Worm (Caenorhabditis elegans) whole organism, mixed stage, embryonic: ENCODE results near the gene F42E11.3.

Source experiments
- M03D4.4 ChIP-seq: sonication (generic microtip); optimal IDR thresholded peaks from 2 replicates; lab custom pipeline; 2017; ENCODE audit warnings: mild to moderate bottlenecking, missing genetic modification characterization, missing compliant biosample characterization
- blmp-1 ChIP-seq: fragments of 150-350 bp; optimal IDR thresholded peaks from 2 replicates; lab custom pipeline; 2014; ENCODE audit warnings: missing biosample characterization, missing genetic modification characterization
- ceh-39 ChIP-seq: fragments of 150-350 bp; optimal IDR thresholded peaks from 2 replicates; lab custom pipeline; 2014; ENCODE audit warnings: missing biosample characterization, missing genetic modification characterization
- ceh-83 ChIP-seq: fragments of 200-800 bp; sonication (Bioruptor generic); optimal IDR thresholded peaks from 2 replicates; lab custom pipeline; 2018; ENCODE audit warnings: mild to moderate bottlenecking, missing genetic modification characterization, missing compliant biosample characterization
- ces-1 ChIP-seq: fragments of 150-350 bp; optimal IDR thresholded peaks from 2 replicates; lab custom pipeline; 2014; ENCODE audit warnings: missing biosample characterization, missing genetic modification reagents, missing genetic modification characterization
- cnd-1 ChIP-seq: fragments of 200-800 bp; sonication (Bioruptor generic); optimal IDR thresholded peaks from 2 replicates; lab custom pipeline; 2018; ENCODE audit warnings: mild to moderate bottlenecking, missing genetic modification characterization, missing compliant biosample characterization
- drap-1 ChIP-seq: fragments of 200-800 bp; sonication (Bioruptor generic); optimal IDR thresholded peaks from 3 replicates; lab custom pipeline; 2018; ENCODE audit warnings: mild to moderate bottlenecking, missing genetic modification characterization, missing compliant biosample characterization
- elt-1 ChIP-seq: sonication (generic microtip); optimal IDR thresholded peaks from 2 replicates; lab custom pipeline; 2017; ENCODE audit warnings: missing genetic modification characterization, mild to moderate bottlenecking, missing compliant biosample characterization, antibody characterized with exemption, moderate library complexity, borderline replicate concordance; ENCODE audit not compliant: insufficient read depth
- elt-3 ChIP-seq: fragments of 150-350 bp; optimal IDR thresholded peaks from 2 replicates; lab custom pipeline; 2014; ENCODE audit warnings: missing biosample characterization, missing genetic modification characterization
- flh-1 ChIP-seq: fragments of 200-800 bp; sonication (Bioruptor generic); optimal IDR thresholded peaks from 2 replicates; lab custom pipeline; 2018; ENCODE audit warnings: mild to moderate bottlenecking, missing genetic modification characterization, moderate library complexity, missing compliant biosample characterization
- ham-2 ChIP-seq: fragments of 200-800 bp; sonication (Bioruptor generic); optimal IDR thresholded peaks from 2 replicates; lab custom pipeline; 2018; ENCODE audit warnings: mild to moderate bottlenecking, missing genetic modification characterization, missing compliant biosample characterization
- hlh-1 ChIP-seq: fragments of 150-350 bp; optimal IDR thresholded peaks from 2 replicates; lab custom pipeline; 2014; ENCODE audit warnings: missing biosample characterization, missing genetic modification reagents, missing genetic modification characterization
- lin-13 ChIP-seq: fragments of 150-350 bp; optimal IDR thresholded peaks from 2 replicates; lab custom pipeline; 2014; ENCODE audit warnings: missing biosample characterization, missing genetic modification characterization
- lin-32 ChIP-seq: fragments of 200-800 bp; sonication (Bioruptor generic); optimal IDR thresholded peaks from 2 replicates; lab custom pipeline; 2018; ENCODE audit warnings: mild to moderate bottlenecking, missing genetic modification characterization, missing compliant biosample characterization
- lsy-2 ChIP-seq: fragments of 150-350 bp; optimal IDR thresholded peaks from 2 replicates; lab custom pipeline; 2014; ENCODE audit warnings: missing biosample characterization, missing genetic modification characterization
- mep-1 ChIP-seq: fragments of 150-350 bp; optimal IDR thresholded peaks from 2 replicates; lab custom pipeline; 2017; ENCODE audit warnings: missing biosample characterization, missing genetic modification reagents, missing genetic modification characterization, inconsistent platforms
- mls-2 ChIP-seq: sonication (generic microtip); optimal IDR thresholded peaks from 2 replicates; lab custom pipeline; 2016; ENCODE audit warnings: mild to moderate bottlenecking, missing genetic modification characterization, moderate library complexity, missing compliant biosample characterization
- nhr-12 ChIP-seq: fragments of 150-350 bp; optimal IDR thresholded peaks from 2 replicates; lab custom pipeline; 2014; ENCODE audit warnings: missing biosample characterization, missing genetic modification characterization
- nhr-2 ChIP-seq: fragments of 150-350 bp; optimal IDR thresholded peaks from 2 replicates; lab custom pipeline; 2014; ENCODE audit warnings: missing biosample characterization, missing genetic modification characterization
- nhr-237 ChIP-seq: fragments of 150-350 bp; optimal IDR thresholded peaks from 2 replicates; lab custom pipeline; 2014; ENCODE audit warnings: missing biosample characterization, missing genetic modification characterization
- nhr-28 ChIP-seq: fragments of 150-350 bp; optimal IDR thresholded peaks from 2 replicates; lab custom pipeline; 2014; ENCODE audit warnings: missing biosample characterization, missing genetic modification characterization
- nhr-76 ChIP-seq: sonication (generic microtip); optimal IDR thresholded peaks from 2 replicates; lab custom pipeline; 2017; ENCODE audit warnings: missing biosample characterization, missing genetic modification characterization
- pha-4 ChIP-seq: fragments of 150-350 bp; optimal IDR thresholded peaks from 2 replicates; lab custom pipeline; 2018; ENCODE audit warnings: missing biosample characterization, missing genetic modification reagents, missing genetic modification characterization
- sem-2 ChIP-seq: fragments of 200-800 bp; sonication (Bioruptor generic); optimal IDR thresholded peaks from 2 replicates; lab custom pipeline; 2018; ENCODE audit warnings: mild to moderate bottlenecking, missing genetic modification characterization, missing compliant biosample characterization
- snpc-4 ChIP-seq: fragments of 150-350 bp; optimal IDR thresholded peaks from 2 replicates; lab custom pipeline; 2014; ENCODE audit warnings: missing biosample characterization, missing genetic modification characterization
- sptf-1 ChIP-seq: sonication (generic microtip); optimal IDR thresholded peaks from 2 replicates; lab custom pipeline; 2017; ENCODE audit warnings: mild to moderate bottlenecking, missing genetic modification characterization, moderate library complexity, missing compliant biosample characterization
- tbx-8 ChIP-seq: fragments of 200-800 bp; sonication (Bioruptor generic); optimal IDR thresholded peaks from 2 replicates; lab custom pipeline; 2018; ENCODE audit warnings: mild to moderate bottlenecking, missing genetic modification characterization, moderate library complexity, missing compliant biosample characterization
- unc-120 ChIP-seq: sonication (generic microtip); optimal IDR thresholded peaks from 2 replicates; lab custom pipeline; 2017; ENCODE audit warnings: missing genetic modification characterization, missing compliant biosample characterization; ENCODE audit not compliant: poor library complexity, severe bottlenecking
- unc-39 ChIP-seq: fragments of 150-350 bp; optimal IDR thresholded peaks from 2 replicates; lab custom pipeline; 2014; ENCODE audit warnings: missing biosample characterization, missing genetic modification characterization
- unc-62 ChIP-seq: fragments of 150-350 bp; optimal IDR thresholded peaks from 2 replicates; lab custom pipeline; 2014; ENCODE audit warnings: missing biosample characterization, missing genetic modification reagents, missing genetic modification characterization
- zip-8 ChIP-seq: fragments of 150-350 bp; optimal IDR thresholded peaks from 2 replicates; lab custom pipeline; 2014; ENCODE audit warnings: missing biosample characterization, missing genetic modification characterization
- ztf-11 ChIP-seq: fragments of 150-350 bp; optimal IDR thresholded peaks from 2 replicates; lab custom pipeline; 2014; ENCODE audit warnings: missing biosample characterization, missing genetic modification characterization

The F42E11.3 gene

ce11 chrX:11375509-11375908 lies at the start of gene F42E11.3:
TSS of gene F42E11.3 (minus strand) at chrX:11375609.
- no peak for TF ChIP-seq nhr-28 (tag; lab: Kevin White, UChicago)
- TF ChIP-seq nhr-76 (tag; lab: Kevin White, UChicago): no peak
- peak; percentile 2 for TF ChIP-seq sptf-1

- TF ChIP-seq ceh-83: no peak
These were observed 44.6 kb upstream of the F42E11.3 start, which contains the start of gene F46C3.6 for ce11 chrX:11419988-11420387. TSS of gene F46C3.6 (minus strand) at chrX:11420074.

- TF ChIP-seq lin-13 (tag; lab: Kevin White, UChicago): no peak
- TF ChIP-seq zip-8 (tag; lab: Kevin White, UChicago): no peak
- no peak for TF ChIP-seq sem-2 (GFP tag; lab: Kevin White, UChicago)
- no peak for TF ChIP-seq unc-39 (tag; lab: Kevin White, UChicago)
- TF ChIP-seq mls-2 (tag; lab: Kevin White, UChicago): no peak
- TF ChIP-seq sptf-1: no peak
- TF ChIP-seq ham-2 (GFP tag; lab: Kevin White, UChicago): no peak
- no peak for TF ChIP-seq nhr-28 (tag; lab: Kevin White, UChicago)
- TF ChIP-seq, all 35 proteins: peak for 0
These were observed 43.3 kb upstream of the F42E11.3 start, which contains the start of gene F46C3.2 for ce11 chrX:11418667-11419066. TSS of gene F46C3.2 (minus strand) at chrX:11418767.

DNA sequence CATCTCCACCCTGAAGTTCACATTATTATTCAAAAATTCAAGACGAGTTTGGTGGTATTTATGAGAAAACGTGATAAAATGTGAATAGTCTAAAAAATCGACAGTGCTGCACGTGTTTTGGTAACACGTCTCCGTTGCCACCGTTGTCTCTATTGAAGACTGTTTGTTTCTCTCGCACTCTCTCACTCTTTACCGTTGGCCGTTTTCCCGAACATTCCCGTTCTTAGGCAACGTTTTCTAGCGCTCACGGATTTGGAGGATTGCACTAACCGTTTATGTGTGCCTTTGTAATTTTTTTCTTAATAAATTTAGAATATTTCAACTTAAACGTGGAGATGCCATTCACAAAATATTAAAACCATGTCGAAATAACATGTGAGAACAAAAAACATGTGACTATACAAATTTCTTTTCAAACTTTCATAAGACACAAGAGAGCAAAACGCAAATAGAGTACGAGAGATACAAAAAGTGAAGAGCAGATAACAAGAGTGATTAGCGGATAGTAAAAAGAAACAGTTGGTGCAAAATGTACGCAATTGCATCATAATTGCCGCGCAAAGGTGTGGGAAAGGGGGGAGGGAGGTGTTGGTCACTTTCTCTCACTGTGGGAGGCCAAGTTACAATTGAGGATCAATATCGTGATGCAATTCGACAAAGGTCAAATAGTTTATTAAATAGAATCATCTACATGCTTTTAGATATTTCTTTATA lies 39.6 kb upstream of the F42E11.3 start, which contains the start of gene pek-1:
Gene pek-1, minus strand, starts transcription at position 51 of the 714 bp plus-strand sequence.
- no peak for TF ChIP-seq ceh-83
- TF ChIP-seq unc-120 (tag; lab: Kevin White, UChicago): peak; percentile 0
- peak; percentile 14 for TF ChIP-seq nhr-12
- peak; percentile 20 for TF ChIP-seq lsy-2 (tag; lab: Kevin White, UChicago)
- no peak for TF ChIP-seq drap-1 (GFP tag; lab: Kevin White, UChicago)
- TF ChIP-seq nhr-2 (tag; lab: Kevin White, UChicago): no peak
- peak; percentile 33 for TF ChIP-seq elt-3
- TF ChIP-seq ceh-39 (tag; lab: Kevin White, UChicago): peak; percentile 55
- TF ChIP-seq tbx-8: no peak
- peak; percentile 1 for TF ChIP-seq blmp-1 (tag; lab: Kevin White, UChicago)
- peak; percentile 20 for TF ChIP-seq pha-4 (tag; lab: Kevin White, UChicago)
- TF ChIP-seq ztf-11 (tag; lab: Kevin White, UChicago): no peak
- TF ChIP-seq mep-1 (tag; lab: Kevin White, UChicago): peak; percentile 34
- no peak for TF ChIP-seq sptf-1
- peak; percentile 76 for TF ChIP-seq hlh-1 (tag; lab: Kevin White, UChicago)
- peak; percentile 50 for TF ChIP-seq zip-8 (tag; lab: Kevin White, UChicago)
- peak; percentile 28 for TF ChIP-seq nhr-237
- TF ChIP-seq, all 35 proteins: peak for 11

ce11 chrX:11411675-11412074 lies 36.3 kb upstream of the F42E11.3 start:
- TF ChIP-seq elt-3 (no peak), hlh-1 (tag; lab: Kevin White, UChicago) (no peak), ceh-39 (tag; lab: Kevin White, UChicago) (no peak), flh-1 (GFP tag; lab: Kevin White, UChicago) (no peak)

DNA sequence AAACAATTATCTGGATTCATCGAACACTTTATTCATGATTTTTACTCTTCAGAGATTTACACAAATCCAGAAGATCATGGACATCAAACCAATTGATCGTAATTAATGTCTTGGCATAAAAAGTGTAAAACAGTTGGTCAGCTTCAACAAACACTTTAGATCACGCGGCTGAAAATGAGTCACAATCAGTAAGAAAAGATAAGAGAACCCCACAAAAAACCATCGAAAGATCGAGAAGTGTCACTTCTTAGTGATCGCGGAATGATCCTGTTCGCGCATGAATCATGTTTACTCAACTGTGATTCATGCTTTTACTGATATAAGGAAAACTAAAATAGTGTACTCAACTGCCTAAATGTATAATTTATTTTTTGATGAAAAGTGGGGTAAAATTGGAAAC lies 34.0 kb upstream of the F42E11.3 start:
- TF ChIP-seq snpc-4 (tag; lab: Kevin White, UChicago) (no peak), unc-120 (tag; lab: Kevin White, UChicago) (no peak), nhr-2 (tag; lab: Kevin White, UChicago) (no peak), nhr-28 (tag; lab: Kevin White, UChicago) (no peak), ceh-83 (no peak), ces-1 (no peak), ztf-11 (tag; lab: Kevin White, UChicago) (no peak), hlh-1 (tag; lab: Kevin White, UChicago) (no peak), drap-1 (GFP tag; lab: Kevin White, UChicago) (no peak), M03D4.4 (no peak), mls-2 (tag; lab: Kevin White, UChicago) (no peak), cnd-1 (tag; lab: Kevin White, UChicago) (no peak), nhr-12 (no peak), elt-1 (tag; lab: Kevin White, UChicago) (no peak), lin-32 (GFP tag; lab: Kevin White, UChicago) (no peak), unc-62 (GFP tag; lab: Kevin White, UChicago) (no peak)
